Fruit fly (Drosophila melanogaster) ovary, adult (tissue): Measurements from ENCODE around the gene CG13887.
A peak's percentile ranks its signal among the peaks of the same experiment; 100 is the strongest.

Source experiments
- CG17801 ChIP-seq: fragments of 200-800 bp; optimal IDR thresholded peaks from 2 replicates; lab custom pipeline; 2019; ENCODE audit warnings: missing biosample characterization, mild to moderate bottlenecking, missing genetic modification characterization, moderate library complexity; ENCODE audit not compliant: partially characterized antibody

The CG13887 gene

dm6 chr3L:876656-877055 is 39.0 kb downstream of the CG13887 start:
- TF ChIP-seq CG17801 (GFP tag; lab: Kevin White, UChicago), result no peak

dm6 chr3L:880851-881250 is 43.2 kb downstream of the CG13887 start:
- peak; percentile 69 for TF ChIP-seq CG17801 (GFP tag; lab: Kevin White, UChicago)

- no peak for TF ChIP-seq CG17801 (GFP tag; lab: Kevin White, UChicago)
These were observed 44.0 kb downstream of the CG13887 start, which contains the start of gene CG13907 for dm6 chr3L:881496-882235. Gene CG13907 (minus strand): TSS chr3L:882013.

- TF ChIP-seq CG17801 (GFP tag; lab: Kevin White, UChicago), result no peak
These were observed 44.7 kb downstream of the CG13887 start for dm6 chr3L:882236-882891.

- TF ChIP-seq CG17801 (GFP tag; lab: Kevin White, UChicago), result no peak
These were observed 45.2 kb downstream of the CG13887 start for dm6 chr3L:882892-883255.

- no peak for TF ChIP-seq CG17801 (GFP tag; lab: Kevin White, UChicago)
These were observed 46.1 kb downstream of the CG13887 start for dm6 chr3L:883786-884185.

dm6 chr3L:884239-884638 is 46.6 kb downstream of the CG13887 start:
- TF ChIP-seq CG17801 (GFP tag; lab: Kevin White, UChicago), result no peak

- TF ChIP-seq CG17801 (GFP tag; lab: Kevin White, UChicago), result no peak
These were observed 47.3 kb downstream of the CG13887 start for dm6 chr3L:885006-885405.

- TF ChIP-seq CG17801 (GFP tag; lab: Kevin White, UChicago), result no peak
These were observed 48.1 kb downstream of the CG13887 start for dm6 chr3L:885624-886257.

dm6 chr3L:887423-888097 is 49.9 kb downstream of the CG13887 start:
- no peak for TF ChIP-seq CG17801 (GFP tag; lab: Kevin White, UChicago)

- TF ChIP-seq CG17801 (GFP tag; lab: Kevin White, UChicago), result no peak
These were observed 50.7 kb downstream of the CG13887 start for dm6 chr3L:888372-888771.
